Worm (Caenorhabditis elegans) whole organism, dauer: Measurements from ENCODE around the gene ZC395.4.

ENCODE experiments used
- unc-62 ChIP-seq: sonication (generic microtip); optimal IDR thresholded peaks from 2 replicates; lab custom pipeline; 2017; ENCODE audit warnings: missing biosample characterization, missing genetic modification reagents, missing genetic modification characterization

ZC395.4 gene

DNA sequence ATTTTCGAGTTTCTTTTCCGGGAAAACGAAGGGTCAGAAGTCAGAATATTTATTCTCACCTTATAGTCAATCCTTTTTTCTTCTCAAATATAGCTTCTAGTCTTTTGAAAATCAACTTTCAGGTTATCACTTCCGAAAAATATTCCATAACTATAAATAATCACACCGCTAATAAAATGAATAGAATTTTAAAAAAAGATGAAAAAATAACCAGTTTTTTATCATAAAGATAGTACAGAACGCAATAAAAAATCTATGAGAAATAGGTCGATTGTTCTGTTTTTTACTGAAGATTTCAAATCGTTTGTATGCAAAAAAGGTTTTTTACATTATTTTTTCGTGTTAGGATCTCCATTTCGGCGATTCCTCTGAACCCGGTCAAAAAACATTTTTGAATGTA, 20.3 kb downstream of the ZC395.4 start:
- TF ChIP-seq unc-62 (GFP tag; lab: Kevin White, UChicago) = no peak

DNA sequence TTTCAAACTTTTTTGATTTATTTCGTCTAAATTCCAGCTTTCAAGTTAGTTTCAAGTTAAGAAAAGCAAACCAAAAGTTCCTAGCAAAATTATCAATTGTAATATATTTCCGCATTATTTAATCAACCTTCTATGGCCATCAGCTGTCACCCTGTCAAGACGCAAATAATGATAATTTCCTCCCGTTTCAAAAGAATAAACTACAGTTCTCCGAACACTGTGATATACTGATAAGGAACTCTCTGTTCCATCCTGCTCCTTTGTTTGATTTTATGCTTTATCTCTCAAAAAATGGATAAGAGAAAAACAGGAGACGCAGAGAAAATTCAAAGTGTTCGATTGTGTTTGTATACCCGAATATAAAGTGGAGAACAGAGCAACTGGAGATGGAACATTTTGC, 21.4 kb downstream of the ZC395.4 start:
- no peak for TF ChIP-seq unc-62 (GFP tag; lab: Kevin White, UChicago)

DNA sequence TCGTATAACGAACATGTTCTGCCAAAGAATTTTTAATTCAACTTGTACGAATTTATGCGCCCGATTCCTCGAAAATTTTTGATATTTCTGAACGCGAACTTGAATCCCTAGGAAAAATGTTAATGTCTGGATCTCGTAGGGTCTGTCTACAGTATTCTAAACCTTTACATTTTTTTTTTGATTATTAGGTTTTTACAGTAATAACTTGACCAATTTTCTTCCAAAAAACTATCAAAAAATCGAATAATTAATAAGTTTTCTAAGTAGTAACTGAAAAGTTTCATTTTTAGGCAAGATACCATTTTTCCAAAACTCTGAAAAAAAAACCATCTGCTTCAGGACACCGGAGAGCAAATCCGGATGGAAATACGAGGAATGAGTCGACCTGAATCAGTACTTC, 24.4 kb downstream of the ZC395.4 start:
- TF ChIP-seq unc-62 (GFP tag; lab: Kevin White, UChicago) = no peak

DNA sequence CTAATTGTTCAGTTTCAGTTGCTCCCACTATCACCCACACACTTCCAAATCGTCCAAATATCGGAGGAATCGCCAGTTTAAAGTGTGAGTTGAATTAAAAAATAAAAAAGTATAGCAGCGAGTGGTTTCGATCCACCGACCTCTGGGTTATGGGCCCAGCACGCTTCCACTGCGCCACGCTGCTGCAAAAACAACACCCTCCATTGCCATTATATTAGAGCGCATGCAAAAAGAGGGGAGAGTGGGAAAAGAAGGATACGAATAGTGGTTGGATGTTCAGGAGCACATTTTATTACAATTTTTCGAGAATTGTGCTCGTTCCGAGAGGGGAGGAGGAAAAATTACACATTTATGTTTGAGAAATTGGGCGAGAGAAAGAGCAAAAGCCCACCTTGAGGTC, 25.0 kb downstream of the ZC395.4 start:
- no peak for TF ChIP-seq unc-62 (GFP tag; lab: Kevin White, UChicago)

DNA sequence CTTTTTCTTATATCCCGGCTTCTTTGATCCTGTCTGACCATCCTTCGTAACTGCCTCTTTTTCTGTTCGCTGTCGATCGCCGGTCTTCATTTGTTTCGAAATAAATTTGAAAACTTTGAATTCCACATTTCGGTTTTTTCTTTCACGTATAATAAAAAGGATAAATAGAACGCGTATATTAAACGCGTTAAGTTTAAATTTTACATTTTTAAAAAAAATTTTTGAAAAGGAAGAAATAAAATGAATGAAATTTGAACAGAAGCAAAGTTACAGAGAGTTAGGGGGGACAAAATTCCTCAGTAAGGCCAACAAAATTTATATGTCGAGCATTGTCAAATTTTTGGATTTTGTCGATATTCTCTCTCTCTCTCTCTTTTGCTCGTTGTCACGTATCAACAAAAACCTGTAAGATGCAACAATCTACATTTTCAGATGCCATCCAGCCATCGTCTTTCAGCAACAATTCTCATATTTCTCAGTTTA, 31.9 kb downstream of the ZC395.4 start, which contains the start of the genes T15B12.2 and F52C9.5:
Gene T15B12.2, minus strand, starts transcription at position 101 of the 483 bp plus-strand sequence.
Gene F52C9.5, plus strand, starts transcription at position 433 of the 483 bp plus-strand sequence.
- no peak for TF ChIP-seq unc-62 (GFP tag; lab: Kevin White, UChicago)

DNA sequence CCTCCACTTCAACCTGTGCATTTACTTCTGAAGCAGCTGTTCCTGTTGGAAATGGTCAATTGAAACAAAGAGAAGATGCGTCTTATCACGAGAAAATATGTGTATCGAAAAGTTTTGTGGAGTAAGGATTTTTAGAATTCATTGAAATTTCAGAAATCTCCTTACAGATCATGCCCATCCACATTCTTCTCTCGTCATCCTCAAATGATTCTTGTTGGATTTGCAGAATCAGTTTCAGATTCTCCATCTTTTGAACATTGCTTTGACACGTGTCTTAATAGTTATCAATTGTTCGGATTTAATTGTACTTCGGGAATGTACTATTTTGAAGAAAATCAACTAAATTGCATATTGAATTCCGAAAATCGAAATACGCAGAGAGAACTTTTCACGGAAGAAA, 34.1 kb downstream of the ZC395.4 start:
- TF ChIP-seq unc-62 (GFP tag; lab: Kevin White, UChicago) = no peak

DNA sequence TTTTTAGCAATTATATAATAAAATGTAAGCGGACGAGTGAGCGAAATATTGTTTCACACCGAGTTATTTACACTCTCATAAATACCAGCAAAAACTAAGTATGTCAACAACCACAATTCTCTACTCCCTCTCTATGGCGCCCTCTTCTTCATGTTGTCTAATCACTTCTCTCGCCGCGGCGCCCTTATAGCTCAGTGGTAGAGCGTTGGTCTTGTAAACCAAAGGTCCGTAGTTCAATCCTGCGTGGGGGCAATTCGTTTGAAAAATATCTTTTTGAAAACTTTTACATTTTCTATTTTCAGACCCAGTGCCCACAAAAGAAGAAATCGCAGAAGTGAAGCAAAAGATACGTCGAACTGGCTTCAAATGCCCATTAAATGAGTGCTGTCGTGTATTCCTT, 35.8 kb downstream of the ZC395.4 start:
- no peak for TF ChIP-seq unc-62 (GFP tag; lab: Kevin White, UChicago)

DNA sequence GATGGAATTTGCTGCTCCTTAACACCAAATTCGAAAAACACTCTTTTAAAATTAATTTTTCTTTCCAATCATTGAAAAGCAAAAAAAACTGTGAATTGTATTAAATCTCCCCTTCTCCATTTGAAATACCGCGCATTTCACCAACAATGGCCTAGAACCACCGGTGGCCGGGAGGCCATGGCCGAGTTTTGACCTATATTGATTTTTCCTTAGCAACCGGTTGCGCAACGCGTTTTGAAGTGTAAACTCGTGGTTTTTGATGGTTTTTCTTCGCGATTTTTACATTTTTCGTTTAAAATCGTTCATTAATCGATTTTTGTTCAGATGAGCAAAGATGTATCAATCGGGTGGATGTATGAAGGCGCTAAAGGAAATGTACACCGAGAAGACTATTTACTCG, 38.4 kb downstream of the ZC395.4 start, which contains the start of gene mog-3:
Gene mog-3, plus strand, starts transcription at position 319 of the 400 bp plus-strand sequence.
- no peak for TF ChIP-seq unc-62 (GFP tag; lab: Kevin White, UChicago)

DNA sequence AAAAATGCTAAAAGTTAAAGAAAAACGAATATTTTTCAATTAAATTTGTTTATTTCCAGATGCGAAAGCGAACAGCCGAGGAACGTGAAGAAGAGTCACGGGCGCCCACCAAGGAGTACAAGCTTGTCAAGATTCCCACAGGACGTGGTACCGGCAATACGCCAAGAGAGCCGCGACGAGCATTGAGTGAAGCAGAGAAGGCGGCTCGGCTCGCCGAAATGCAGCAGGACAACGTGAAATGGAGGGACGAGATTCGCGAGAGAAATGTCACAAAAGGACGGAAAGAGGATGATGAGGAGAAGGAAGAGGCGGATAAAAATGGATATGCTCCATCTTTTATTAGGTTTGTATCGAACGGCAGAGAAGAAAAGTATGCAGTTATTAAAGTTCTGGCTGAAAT, 40.5 kb downstream of the ZC395.4 start:
- no peak for TF ChIP-seq unc-62 (GFP tag; lab: Kevin White, UChicago)

DNA sequence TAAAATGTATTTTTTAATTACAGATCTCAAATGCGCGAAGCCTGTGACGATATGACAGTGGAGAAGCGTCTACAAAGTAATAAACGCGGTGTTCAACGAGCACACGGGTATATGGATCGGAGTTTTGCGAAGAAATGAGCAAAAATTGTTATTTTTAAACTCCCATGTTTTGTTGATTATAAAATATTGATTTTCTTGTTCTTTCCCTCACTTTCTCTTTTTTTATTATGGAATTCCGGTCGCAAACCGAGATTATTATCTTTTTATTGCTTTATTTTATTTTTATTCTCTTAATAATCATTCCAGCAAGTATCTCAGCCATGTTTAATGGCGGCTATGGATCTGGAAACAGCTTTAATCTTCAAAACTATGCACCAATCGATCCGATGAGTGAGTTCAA, 41.0 kb downstream of the ZC395.4 start, which contains the start of gene pqe-1:
Gene pqe-1, plus strand, starts transcription at position 301 of the 400 bp plus-strand sequence.
- TF ChIP-seq unc-62 (GFP tag; lab: Kevin White, UChicago) = no peak

DNA sequence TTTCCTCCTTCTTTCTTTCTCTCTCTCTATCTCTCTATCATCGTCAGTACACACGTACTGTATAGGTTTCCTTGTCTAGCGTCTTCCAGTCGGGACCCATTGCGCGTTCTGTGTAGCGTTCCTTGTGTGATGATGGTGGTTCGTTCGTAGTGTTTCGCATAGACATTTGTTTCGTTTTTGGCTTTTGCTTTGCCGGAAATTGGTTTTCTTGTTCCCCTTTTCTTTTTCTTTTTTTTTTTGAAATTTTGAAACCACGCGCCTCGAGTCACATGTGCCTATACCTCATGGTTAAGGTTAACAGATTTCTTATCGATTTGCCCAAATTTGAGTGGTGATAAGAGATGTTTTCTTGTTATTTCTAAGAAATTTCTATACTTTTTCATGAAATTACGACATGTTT, 48.7 kb downstream of the ZC395.4 start:
- no peak for TF ChIP-seq unc-62 (GFP tag; lab: Kevin White, UChicago)
